Fruit fly (Drosophila melanogaster) whole organism, pupa: Measurements from ENCODE around the gene SPoCk.

ENCODE experiments used
- CG12605 ChIP-seq: fragments of 200-800 bp; sonication (Bioruptor generic); IDR thresholded peaks from 2 replicates; pipeline ENCODE4 v1.3.6; 2022; ENCODE audit warnings: missing biosample characterization, missing genetic modification characterization
- CG13204 ChIP-seq: fragments of 200-800 bp; sonication (Bioruptor generic); optimal IDR thresholded peaks from 2 replicates; lab custom pipeline; 2018; ENCODE audit warnings: missing biosample characterization, mild to moderate bottlenecking, missing genetic modification characterization, moderate library complexity
- CG15710 ChIP-seq: fragments of 200-800 bp; sonication (Bioruptor generic); optimal IDR thresholded peaks from 2 replicates; lab custom pipeline; 2018; ENCODE audit warnings: missing biosample characterization, mild to moderate bottlenecking, missing genetic modification characterization, moderate library complexity
- CG4496 ChIP-seq: fragments of 200-800 bp; sonication (Bioruptor generic); IDR thresholded peaks from 3 replicates; pipeline ENCODE4 v1.3.6; 2022; ENCODE audit warnings: missing biosample characterization, missing genetic modification characterization
- CG8301 ChIP-seq: fragments of 200-800 bp; sonication (Bioruptor generic); optimal IDR thresholded peaks from 2 replicates; lab custom pipeline; 2018; ENCODE audit warnings: missing biosample characterization, mild to moderate bottlenecking, missing genetic modification characterization
- Pif1A ChIP-seq: fragments of 200-800 bp; sonication (Bioruptor generic); optimal IDR thresholded peaks from 3 replicates; lab custom pipeline; 2016; ENCODE audit warnings: missing biosample characterization, missing genetic modification characterization
- Pif1B ChIP-seq: fragments of 200-800 bp; sonication (Bioruptor generic); optimal IDR thresholded peaks from 3 replicates; lab custom pipeline; 2016; ENCODE audit warnings: missing biosample characterization, missing genetic modification characterization
- Snoo ChIP-seq: fragments of 200-800 bp; sonication (Bioruptor generic); optimal IDR thresholded peaks from 3 replicates; lab custom pipeline; 2017; ENCODE audit warnings: missing biosample characterization, mild to moderate bottlenecking, missing genetic modification characterization, inconsistent platforms
- fd96Ca ChIP-seq: fragments of 200-800 bp; sonication (Bioruptor generic); IDR thresholded peaks from 3 replicates; pipeline ENCODE4 v1.3.6; 2022; ENCODE audit warnings: missing biosample characterization, missing genetic modification characterization

dm6 chr3L:22724046-22724771 lies 25.0 kb upstream of the SPoCk start:
- TF ChIP-seq Pif1A (GFP tag; lab: Kevin White, UChicago) = no peak
- TF ChIP-seq CG13204 = no peak
- TF ChIP-seq Snoo (tag; lab: Kevin White, UChicago) = no peak
- TF ChIP-seq CG12605 (GFP tag; lab: Robert Waterston, UW) = no peak
- TF ChIP-seq CG15710 (tag; lab: Kevin White, UChicago) = no peak
- TF ChIP-seq CG4496 (GFP tag; lab: Robert Waterston, UW) = no peak
- TF ChIP-seq CG8301 (tag; lab: Kevin White, UChicago) = no peak
- TF ChIP-seq Pif1B = no peak
- no peak for TF ChIP-seq fd96Ca (GFP tag; lab: Robert Waterston, UW)
